Worm (Caenorhabditis elegans) whole organism, L3 larva: ENCODE results near the gene acr-20.
"Not testable (repeated sequence)": the region's sequence is repeated elsewhere in the genome, so short reads cannot be mapped to it uniquely, and the experiment has no call there.

Experiments
- R02D3.7 ChIP-seq: fragments of 150-350 bp; optimal IDR thresholded peaks from 2 replicates; lab custom pipeline; 2014; ENCODE audit warnings: missing biosample characterization, missing genetic modification characterization
- ZK546.5 ChIP-seq: sonication (generic microtip); optimal IDR thresholded peaks from 2 replicates; lab custom pipeline; 2017; ENCODE audit warnings: missing biosample characterization, missing genetic modification characterization
- ama-1 ChIP-seq: fragments of 150-350 bp; optimal IDR thresholded peaks from 2 replicates; lab custom pipeline; 2018
- ceh-16 ChIP-seq: sonication (generic microtip); optimal IDR thresholded peaks from 2 replicates; lab custom pipeline; 2017; ENCODE audit warnings: missing biosample characterization, missing genetic modification characterization
- ceh-28 ChIP-seq: fragments of 150-350 bp; optimal IDR thresholded peaks from 2 replicates; lab custom pipeline; 2014; ENCODE audit warnings: missing biosample characterization, missing genetic modification reagents, missing genetic modification characterization
- ceh-82 ChIP-seq: fragments of 150-350 bp; optimal IDR thresholded peaks from 2 replicates; lab custom pipeline; 2014; ENCODE audit warnings: missing biosample characterization, missing genetic modification characterization
- ceh-9 ChIP-seq: sonication (generic microtip); optimal IDR thresholded peaks from 2 replicates; lab custom pipeline; 2018; ENCODE audit warnings: missing biosample characterization, missing genetic modification characterization
- daf-12 ChIP-seq: fragments of 150-350 bp; optimal IDR thresholded peaks from 2 replicates; lab custom pipeline; 2014; ENCODE audit warnings: missing biosample characterization, missing genetic modification reagents, missing genetic modification characterization
- egl-5 ChIP-seq: fragments of 150-350 bp; optimal IDR thresholded peaks from 2 replicates; lab custom pipeline; 2017; ENCODE audit warnings: missing biosample characterization, missing genetic modification reagents, missing genetic modification characterization, inconsistent platforms
- elt-1 ChIP-seq: fragments of 150-350 bp; optimal IDR thresholded peaks from 2 replicates; lab custom pipeline; 2014; ENCODE audit warnings: missing biosample characterization, missing genetic modification characterization
- elt-2 ChIP-seq: sonication (generic microtip); optimal IDR thresholded peaks from 2 replicates; lab custom pipeline; 2016; ENCODE audit warnings: missing genetic modification reagents, mild to moderate bottlenecking, missing genetic modification characterization, missing compliant biosample characterization
- elt-3 ChIP-seq, 3 experiments: fragments of 150-350 bp in 1 of 3; sonication (generic microtip) in 2 of 3; optimal IDR thresholded peaks; 2 replicates in 2 of 3; 4 replicates in 1 of 3; lab custom pipeline; 2014 to 2017; ENCODE audit warnings: missing biosample characterization in 3 of 3, missing genetic modification characterization in 3 of 3
- eor-1 ChIP-seq, 2 experiments: fragments of 150-350 bp; optimal IDR thresholded peaks; 2 replicates each; lab custom pipeline; 2014 to 2018; ENCODE audit warnings: missing biosample characterization in 2 of 2, missing genetic modification characterization in 2 of 2
- fkh-10 ChIP-seq: sonication (generic microtip); optimal IDR thresholded peaks from 2 replicates; lab custom pipeline; 2017; ENCODE audit warnings: missing biosample characterization, missing genetic modification reagents, missing genetic modification characterization
- fos-1 ChIP-seq: fragments of 150-350 bp; optimal IDR thresholded peaks from 2 replicates; lab custom pipeline; 2014; ENCODE audit warnings: missing biosample characterization, missing genetic modification characterization
- hmg-11 ChIP-seq: sonication (generic microtip); optimal IDR thresholded peaks from 2 replicates; lab custom pipeline; 2016; ENCODE audit warnings: missing genetic modification characterization, missing compliant biosample characterization
- jun-1 ChIP-seq: fragments of 150-350 bp; optimal IDR thresholded peaks from 2 replicates; lab custom pipeline; 2014; ENCODE audit warnings: missing biosample characterization, missing genetic modification reagents, missing genetic modification characterization
- lin-15B ChIP-seq: fragments of 150-350 bp; optimal IDR thresholded peaks from 2 replicates; lab custom pipeline; 2014; ENCODE audit warnings: missing biosample characterization, missing genetic modification characterization
- lin-39 ChIP-seq: fragments of 150-350 bp; optimal IDR thresholded peaks from 2 replicates; lab custom pipeline; 2018; ENCODE audit warnings: missing biosample characterization, missing genetic modification reagents, missing genetic modification characterization
- lsy-12 ChIP-seq: sonication (generic microtip); optimal IDR thresholded peaks from 2 replicates; lab custom pipeline; 2016; ENCODE audit warnings: mild to moderate bottlenecking, missing genetic modification characterization, missing compliant biosample characterization
- mdl-1 ChIP-seq: fragments of 150-350 bp; optimal IDR thresholded peaks from 2 replicates; lab custom pipeline; 2014; ENCODE audit warnings: missing biosample characterization, missing genetic modification characterization
- mml-1 ChIP-seq: fragments of 150-350 bp; sonication (generic microtip); optimal IDR thresholded peaks from 3 replicates; lab custom pipeline; 2014; ENCODE audit warnings: missing biosample characterization, missing genetic modification characterization
- nfya-1 ChIP-seq: sonication (generic microtip); optimal IDR thresholded peaks from 2 replicates; lab custom pipeline; 2017; ENCODE audit warnings: missing genetic modification characterization, mild to moderate bottlenecking, missing compliant biosample characterization, antibody characterized with exemption, moderate library complexity; ENCODE audit not compliant: insufficient read depth
- nhr-23 ChIP-seq: fragments of 150-350 bp; optimal IDR thresholded peaks from 2 replicates; lab custom pipeline; 2014; ENCODE audit warnings: missing biosample characterization, missing genetic modification reagents, missing genetic modification characterization
- nhr-25 ChIP-seq: sonication (generic microtip); optimal IDR thresholded peaks from 2 replicates; lab custom pipeline; 2017; ENCODE audit warnings: missing biosample characterization, missing genetic modification characterization
- nhr-28 ChIP-seq: fragments of 150-350 bp; optimal IDR thresholded peaks from 2 replicates; lab custom pipeline; 2014; ENCODE audit warnings: missing biosample characterization, missing genetic modification characterization
- nhr-43 ChIP-seq: sonication (generic microtip); optimal IDR thresholded peaks from 2 replicates; lab custom pipeline; 2016; ENCODE audit warnings: mild to moderate bottlenecking, missing genetic modification characterization, missing compliant biosample characterization; ENCODE audit not compliant: poor library complexity, severe bottlenecking
- nhr-67 ChIP-seq: fragments of 150-350 bp; optimal IDR thresholded peaks from 2 replicates; lab custom pipeline; 2014; ENCODE audit warnings: missing biosample characterization, missing genetic modification characterization
- nhr-76 ChIP-seq: fragments of 150-350 bp; sonication (generic microtip); optimal IDR thresholded peaks from 5 replicates; lab custom pipeline; 2014; ENCODE audit warnings: missing biosample characterization, missing genetic modification characterization
- nhr-77 ChIP-seq: fragments of 150-350 bp; optimal IDR thresholded peaks from 2 replicates; lab custom pipeline; 2014; ENCODE audit warnings: missing biosample characterization, missing genetic modification characterization
- pha-4 ChIP-seq: fragments of 150-350 bp; optimal IDR thresholded peaks from 2 replicates; lab custom pipeline; 2014; ENCODE audit warnings: missing biosample characterization, missing genetic modification reagents, missing genetic modification characterization
- pqm-1 ChIP-seq: fragments of 150-350 bp; optimal IDR thresholded peaks from 2 replicates; lab custom pipeline; 2017; ENCODE audit warnings: missing biosample characterization, missing genetic modification characterization, inconsistent platforms
- sea-2 ChIP-seq: fragments of 150-350 bp; sonication (generic microtip); optimal IDR thresholded peaks from 4 replicates; lab custom pipeline; 2014; ENCODE audit warnings: missing biosample characterization, missing genetic modification reagents, missing genetic modification characterization
- skn-1 ChIP-seq: fragments of 150-350 bp; optimal IDR thresholded peaks from 2 replicates; lab custom pipeline; 2014; ENCODE audit warnings: missing biosample characterization, missing genetic modification characterization
- snpc-4 ChIP-seq: fragments of 150-350 bp; optimal IDR thresholded peaks from 2 replicates; lab custom pipeline; 2014; ENCODE audit warnings: missing biosample characterization, missing genetic modification characterization
- tbx-2 ChIP-seq: sonication (generic microtip); optimal IDR thresholded peaks from 2 replicates; lab custom pipeline; 2016; ENCODE audit warnings: mild to moderate bottlenecking, missing genetic modification characterization, missing compliant biosample characterization
- unc-62 ChIP-seq: fragments of 150-350 bp; sonication (generic microtip); optimal IDR thresholded peaks from 4 replicates; lab custom pipeline; 2014; ENCODE audit warnings: missing biosample characterization, missing genetic modification reagents, missing genetic modification characterization
- zag-1 ChIP-seq: fragments of 150-350 bp; optimal IDR thresholded peaks from 2 replicates; lab custom pipeline; 2014; ENCODE audit warnings: missing biosample characterization, missing genetic modification characterization

Gene acr-20

ce11 chrII:14351352-14351751 lies 26.3 kb downstream of the acr-20 start:
- no peak for TF ChIP-seq ceh-28
- TF ChIP-seq nhr-23 (tag; lab: Kevin White, UChicago): no peak

DNA sequence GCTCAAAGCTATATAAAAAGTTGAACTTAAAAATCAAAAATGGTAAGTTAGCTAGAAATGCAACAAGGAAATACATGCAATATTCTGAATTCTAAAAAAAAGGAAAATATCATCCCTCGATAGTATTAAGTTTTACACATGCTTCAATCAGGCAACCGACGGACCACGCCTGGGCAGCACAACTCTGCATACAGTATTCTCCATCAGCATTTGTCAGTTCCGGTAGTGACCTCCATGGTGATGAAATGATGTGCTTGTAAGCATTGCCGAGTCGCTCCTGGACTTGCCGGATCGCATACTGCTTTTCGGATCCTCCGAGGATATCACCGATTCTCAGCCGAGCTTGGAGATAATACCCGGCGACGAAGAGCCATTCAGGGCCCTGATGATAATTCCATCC lies 26.9 kb downstream of the acr-20 start:
- TF ChIP-seq nhr-25: peak; percentile 40
- peak; percentile 72 for TF ChIP-seq ama-1 (lab: Kevin White, UChicago)
- no peak for TF ChIP-seq tbx-2 (tag; lab: Kevin White, UChicago)

DNA sequence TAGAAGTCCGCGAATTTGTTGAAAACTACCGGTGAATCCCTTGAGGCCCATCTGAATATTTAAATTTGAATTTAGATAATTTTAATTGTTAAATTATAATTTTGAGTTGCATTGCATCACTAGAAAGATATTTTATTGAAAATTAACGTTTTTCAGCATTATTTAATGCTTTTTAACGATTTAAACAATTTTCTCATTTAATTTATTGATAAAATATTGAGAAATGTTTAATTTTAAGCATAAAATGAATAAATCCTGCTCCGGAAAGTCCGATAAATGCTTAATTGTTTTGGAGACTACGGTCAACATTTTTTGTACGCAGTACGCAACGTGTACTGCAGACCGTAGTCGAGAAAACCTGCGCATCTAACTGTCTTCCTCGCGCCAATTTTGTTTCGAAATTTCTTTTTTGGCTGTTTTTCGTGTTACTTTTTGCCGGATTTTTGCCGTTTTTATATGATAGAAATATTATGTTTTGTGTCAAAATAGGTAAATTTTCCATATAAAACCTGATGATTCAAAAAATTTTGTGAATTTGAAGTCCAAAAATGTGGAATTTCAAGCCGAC lies 28.3 kb downstream of the acr-20 start, which contains the start of the genes Y54G11A.17, lin-7 and elof-1:
Gene Y54G11A.17 (minus strand): TSS at position 51 of the 568 bp plus-strand sequence.
Gene lin-7 (minus strand): TSS at position 51 of the 568 bp plus-strand sequence.
Gene elof-1 (plus strand): TSS at position 383 of the 568 bp plus-strand sequence.
- TF ChIP-seq pqm-1 (tag; lab: Kevin White, UChicago) (peak; percentile 80), unc-62 (no peak), mml-1 (tag; lab: Kevin White, UChicago) (no peak), nhr-43 (tag; lab: Kevin White, UChicago) (peak; percentile 51), hmg-11 (tag; lab: Kevin White, UChicago) (peak; percentile 92), ceh-82 (tag; lab: Kevin White, UChicago) (no peak), daf-12 (tag; lab: Kevin White, UChicago) (no peak), nhr-76 (tag; lab: Kevin White, UChicago) (peak; percentile 9), sea-2 (GFP tag; lab: Kevin White, UChicago) (no peak), R02D3.7 (tag; lab: Kevin White, UChicago) (peak; percentile 32), tbx-2 (tag; lab: Kevin White, UChicago) (peak; percentile 23), elt-2 (tag; lab: Kevin White, UChicago) (peak; percentile 46), nhr-77 (peak; percentile 55), skn-1 (tag; lab: Kevin White, UChicago) (peak; percentile 77), nhr-67 (tag; lab: Kevin White, UChicago) (peak; percentile 21), snpc-4 (tag; lab: Kevin White, UChicago) (peak; percentile 91), nhr-28 (no peak), fkh-10 (GFP tag; lab: Kevin White, UChicago) (peak; percentile 63), pha-4 (tag; lab: Kevin White, UChicago) (peak; percentile 95), lin-15B (tag; lab: Kevin White, UChicago) (peak; percentile 92), fos-1 (no peak), nfya-1 (peak; percentile 99), egl-5 (peak; percentile 97), ceh-16 (tag; lab: Kevin White, UChicago) (no peak), elt-1 (no peak), nhr-23 (tag; lab: Kevin White, UChicago) (peak; percentile 88), mdl-1 (tag; lab: Kevin White, UChicago) (no peak), lin-39 (peak; percentile 98), ceh-28 (peak; percentile 31), nhr-25 (peak; percentile 81), lsy-12 (tag; lab: Kevin White, UChicago) (peak; percentile 78), ZK546.5 (peak; percentile 85), ama-1 (lab: Kevin White, UChicago) (peak; percentile 92), zag-1 (no peak), jun-1 (tag; lab: Kevin White, UChicago) (peak; percentile 68), ceh-9 (tag; lab: Kevin White, UChicago) (no peak)

ce11 chrII:14346243-14346642 lies 31.5 kb downstream of the acr-20 start, which contains the start of gene Y54G11A.9:
Y54G11A.9 (minus strand) TSS chrII:14346438.
- TF ChIP-seq elt-3 (tag; optimal IDR thresholded peaks at IDR 0.05; lab: Kevin White, UChicago); nfya-1; eor-1 (tag; optimal IDR thresholded peaks at IDR 0.05; lab: Kevin White, UChicago): not testable (repeated sequence)
